Fruit fly (Drosophila melanogaster) S2 (cell line): Measurements from ENCODE around the gene CG31955.

ENCODE experiments used
- CG8478 ChIP-seq: fragments of >200 bp; optimal IDR thresholded peaks from 2 replicates; lab custom pipeline; 2018
- CTCF ChIP-seq, 2 experiments: fragments of >200 bp; optimal IDR thresholded peaks; 2 replicates each; lab custom pipeline; 2018

Gene CG31955

dm6 chr2L:3711665-3712064 lies 1.2 kb downstream of the CG31955 start, which contains the start of gene cutlet:
TSS of gene cutlet (minus strand) at chr2L:3711748.
- no peak for TF ChIP-seq CG8478 (lab: Kevin White, UChicago)
- TF ChIP-seq CTCF (optimal IDR thresholded peaks at IDR 0.05; lab: Kevin White, UChicago), result no peak

- TF ChIP-seq CTCF (optimal IDR thresholded peaks at IDR 0.05; lab: Kevin White, UChicago), result no peak
- TF ChIP-seq CG8478 (lab: Kevin White, UChicago), result no peak
Measured at dm6 chr2L:3706963-3707362, 5.9 kb downstream of the CG31955 start, which contains the start of gene CG31777. TSS of gene CG31777 (minus strand) at chr2L:3707063.

dm6 chr2L:3705438-3705921 lies 7.4 kb downstream of the CG31955 start, which contains the start of gene CG31778:
TSS of gene CG31778 (minus strand) at chr2L:3705488.
- TF ChIP-seq CTCF (optimal IDR thresholded peaks at IDR 0.05; lab: Kevin White, UChicago), result no peak
- no peak for TF ChIP-seq CG8478 (lab: Kevin White, UChicago)

- TF ChIP-seq CG8478 (lab: Kevin White, UChicago) (no peak), CTCF (optimal IDR thresholded peaks at IDR 0.05; lab: Kevin White, UChicago) (no peak)
Measured at dm6 chr2L:3703260-3703659, 9.6 kb downstream of the CG31955 start, which contains the start of gene CG2816. TSS of gene CG2816 (plus strand) at chr2L:3703659.

dm6 chr2L:3701526-3701925 lies 11.4 kb downstream of the CG31955 start, which contains the start of gene CG43145:
TSS of gene CG43145 (plus strand) at chr2L:3701826.
- TF ChIP-seq CG8478 (lab: Kevin White, UChicago), result no peak
- no peak for TF ChIP-seq CTCF (optimal IDR thresholded peaks at IDR 0.05; lab: Kevin White, UChicago)

- TF ChIP-seq CG8478 (lab: Kevin White, UChicago) (no peak), CTCF (optimal IDR thresholded peaks at IDR 0.05; lab: Kevin White, UChicago) (no peak)
Measured at dm6 chr2L:3700990-3701389, 11.9 kb downstream of the CG31955 start, which contains the start of gene CG42467. TSS of gene CG42467 (plus strand) at chr2L:3701290.

- TF ChIP-seq CTCF (optimal IDR thresholded peaks at IDR 0.05; lab: Kevin White, UChicago) (no peak), CG8478 (lab: Kevin White, UChicago) (no peak)
Measured at dm6 chr2L:3700374-3700773, 12.5 kb downstream of the CG31955 start, which contains the start of gene Sfp24C1. TSS of gene Sfp24C1 (plus strand) at chr2L:3700674.

- no peak for TF ChIP-seq CTCF (optimal IDR thresholded peaks at IDR 0.05; lab: Kevin White, UChicago)
- TF ChIP-seq CG8478 (lab: Kevin White, UChicago), result no peak
Measured at dm6 chr2L:3699895-3700294, 13.0 kb downstream of the CG31955 start, which contains the start of gene CG42465. TSS of gene CG42465 (plus strand) at chr2L:3700195.

- TF ChIP-seq CG8478 (lab: Kevin White, UChicago) (no peak), CTCF (optimal IDR thresholded peaks at IDR 0.05; lab: Kevin White, UChicago) (no peak)
Measured at dm6 chr2L:3698992-3699514, 13.9 kb downstream of the CG31955 start, which contains the start of the genes CG10031 and CG42464. TSS of gene CG10031 (minus strand) at chr2L:3699092. TSS of gene CG42464 (plus strand) at chr2L:3699464.

dm6 chr2L:3697772-3698171 lies 15.1 kb downstream of the CG31955 start, which contains the start of gene CG3604:
TSS of gene CG3604 (minus strand) at chr2L:3697872.
- TF ChIP-seq CG8478 (lab: Kevin White, UChicago) (no peak), CTCF (optimal IDR thresholded peaks at IDR 0.05; lab: Kevin White, UChicago) (no peak)

dm6 chr2L:3696438-3696837 lies 16.5 kb downstream of the CG31955 start, which contains the start of gene IM33:
TSS of gene IM33 (minus strand) at chr2L:3696658.
- TF ChIP-seq CG8478 (lab: Kevin White, UChicago), result no peak
- no peak for TF ChIP-seq CTCF (optimal IDR thresholded peaks at IDR 0.05; lab: Kevin White, UChicago)

dm6 chr2L:3695361-3695818 lies 17.5 kb downstream of the CG31955 start, which contains the start of gene CG16713:
TSS of gene CG16713 (minus strand) at chr2L:3695411.
- no peak for TF ChIP-seq CTCF (optimal IDR thresholded peaks at IDR 0.05; lab: Kevin White, UChicago)
- no peak for TF ChIP-seq CG8478 (lab: Kevin White, UChicago)

dm6 chr2L:3694920-3695319 lies 18.0 kb downstream of the CG31955 start, which contains the start of gene CG43165:
TSS of gene CG43165 (minus strand) at chr2L:3695020.
- TF ChIP-seq CTCF (optimal IDR thresholded peaks at IDR 0.05; lab: Kevin White, UChicago) (no peak), CG8478 (lab: Kevin White, UChicago) (no peak)

- no peak for TF ChIP-seq CG8478 (lab: Kevin White, UChicago)
- TF ChIP-seq CTCF (optimal IDR thresholded peaks at IDR 0.05; lab: Kevin White, UChicago), result no peak
Measured at dm6 chr2L:3693805-3694204, 19.1 kb downstream of the CG31955 start, which contains the start of gene Acp24A4. TSS of gene Acp24A4 (minus strand) at chr2L:3693905.

dm6 chr2L:3693082-3693481 lies 19.8 kb downstream of the CG31955 start, which contains the start of gene CG3513:
TSS of gene CG3513 (minus strand) at chr2L:3693182.
- no peak for TF ChIP-seq CG8478 (lab: Kevin White, UChicago)
- no peak for TF ChIP-seq CTCF (optimal IDR thresholded peaks at IDR 0.05; lab: Kevin White, UChicago)
